Fruit fly (Drosophila melanogaster): ENCODE measurements around the gene Rhau.
A peak's percentile ranks its signal among the peaks of the same experiment; 100 is the strongest.

Gene Rhau

dm6 chr2L:20805624-20806339 lies 48.0 kb upstream of the Rhau start (continued):
- TF ChIP-seq Fer3 (tag; optimal IDR thresholded peaks at IDR 0.05) (peak; percentile 97), Atf3 (GFP tag; optimal IDR thresholded peaks at IDR 0.05) (peak; percentile 69), z (GFP tag; IDR thresholded peaks at IDR 0.05) (peak; percentile 61; the same call in 1 of the 3 replicates), CG30403 (GFP tag; optimal IDR thresholded peaks at IDR 0.05) (peak; percentile 96), bbx (GFP tag; IDR thresholded peaks at IDR 0.05; ENCODE audit: partially characterized antibody) (peak; percentile 63; the same call in 1 of the 2 replicates), CG33213 (GFP tag; optimal IDR thresholded peaks at IDR 0.05) (peak; percentile 6), sr (GFP tag; IDR thresholded peaks at IDR 0.05) (peak; percentile 71; the same call in 2 of the 3 replicates), CG10431 (GFP tag; optimal IDR thresholded peaks at IDR 0.05) (peak; percentile 77), cg (GFP tag; optimal IDR thresholded peaks at IDR 0.05) (no peak), Oaz (GFP tag; IDR thresholded peaks at IDR 0.05) (peak; percentile 90), rib (GFP tag; IDR thresholded peaks at IDR 0.05) (peak; percentile 91), Hr3 (GFP tag; optimal IDR thresholded peaks at IDR 0.05) (peak; percentile 96), Dip2 (GFP tag; IDR thresholded peaks at IDR 0.05) (peak; percentile 61), Doc3 (GFP tag; IDR thresholded peaks at IDR 0.05; ENCODE audit: partially characterized antibody) (0 out of 3 replicates have a peak, but pooled peaks have one; percentile 32), CG10321 (GFP tag; IDR thresholded peaks at IDR 0.05) (peak; percentile 73; the same call in 1 of the 2 replicates), tup (GFP tag; optimal IDR thresholded peaks at IDR 0.05) (peak; percentile 94), maf-S (GFP tag; optimal IDR thresholded peaks at IDR 0.05) (peak; percentile 76), Hr51 (GFP tag; optimal IDR thresholded peaks at IDR 0.05) (peak; percentile 76 to 97), Oli (tag; optimal IDR thresholded peaks at IDR 0.05) (peak; percentile 97), CG15696 (tag; optimal IDR thresholded peaks at IDR 0.05) (peak; percentile 84), CG17912 (GFP tag; optimal IDR thresholded peaks at IDR 0.05) (peak; percentile 57), CG2889 (GFP tag; IDR thresholded peaks at IDR 0.05) (peak; percentile 94), CG3281 (GFP tag; optimal IDR thresholded peaks at IDR 0.05) (peak; percentile 96), Xrp1 (GFP tag; IDR thresholded peaks at IDR 0.05) (peak; percentile 96), Sin3A (optimal IDR thresholded peaks at IDR 0.05) (no peak), kah (GFP tag; optimal IDR thresholded peaks at IDR 0.05) (peak; percentile 89), Antp (GFP tag; optimal IDR thresholded peaks at IDR 0.05) (peak; percentile 17), C15 (GFP tag; IDR thresholded peaks at IDR 0.05) (peak; percentile 90), Rfx (GFP tag; IDR thresholded peaks at IDR 0.05) (peak; percentile 97), mam (GFP tag; optimal IDR thresholded peaks at IDR 0.05) (peak; percentile 76), HmgD (GFP tag; optimal IDR thresholded peaks at IDR 0.05) (peak; percentile 12), CG2712 (tag; optimal IDR thresholded peaks at IDR 0.05) (peak; percentile 98), kni (GFP tag; optimal IDR thresholded peaks at IDR 0.05) (peak; percentile 5), CG8281 (tag; optimal IDR thresholded peaks at IDR 0.05) (peak; percentile 85), Sox102F (GFP tag; optimal IDR thresholded peaks at IDR 0.05) (peak; percentile 97), sc (optimal IDR thresholded peaks at IDR 0.05) (no peak), sc (GFP tag; optimal IDR thresholded peaks at IDR 0.05) (peak; percentile 91), CG5180 (GFP tag; optimal IDR thresholded peaks at IDR 0.05) (peak; percentile 86), CG1602 (GFP tag; optimal IDR thresholded peaks at IDR 0.05) (peak; percentile 94), CG12219 (GFP tag; optimal IDR thresholded peaks at IDR 0.05) (peak; percentile 96), fru (optimal IDR thresholded peaks at IDR 0.05) (no peak), cato (GFP tag; optimal IDR thresholded peaks at IDR 0.05; ENCODE audit: borderline replicate concordance) (peak; percentile 84), pnt (GFP tag; optimal IDR thresholded peaks at IDR 0.05) (peak; percentile 55), Fer2 (tag; optimal IDR thresholded peaks at IDR 0.05) (peak; percentile 91), Ets97D (GFP tag; optimal IDR thresholded peaks at IDR 0.05) (peak; percentile 48), CG18619 (GFP tag; optimal IDR thresholded peaks at IDR 0.05) (peak; percentile 95), CG9797 (GFP tag; optimal IDR thresholded peaks at IDR 0.05) (peak; percentile 35), CG8765 (GFP tag; IDR thresholded peaks at IDR 0.05) (peak; percentile 75), ken (GFP tag; IDR thresholded peaks at IDR 0.05) (peak; percentile 92), Ada2b (GFP tag; IDR thresholded peaks at IDR 0.05) (peak; percentile 94)

Measured in whole organism, embryonic.